Fruit fly (Drosophila melanogaster) whole organism, embryonic: ENCODE data around the gene Not10.

Experiments used
- B-H2 ChIP-seq: fragments of 200-800 bp; sonication (Bioruptor generic); optimal IDR thresholded peaks from 2 replicates; lab custom pipeline; 2018; ENCODE audit warnings: missing biosample characterization, mild to moderate bottlenecking, missing genetic modification characterization
- Bteb2 ChIP-seq: fragments of 200-800 bp; sonication (Bioruptor generic); optimal IDR thresholded peaks from 2 replicates; lab custom pipeline; 2016; ENCODE audit warnings: missing biosample characterization, missing genetic modification characterization
- CG10209 ChIP-seq: fragments of 200-800 bp; sonication (Bioruptor generic); optimal IDR thresholded peaks from 3 replicates; lab custom pipeline; 2017; ENCODE audit warnings: missing biosample characterization, mild to moderate bottlenecking, missing genetic modification characterization, missing genetic modification reagents
- CG10654 ChIP-seq: fragments of 200-800 bp; sonication (Bioruptor generic); optimal IDR thresholded peaks from 2 replicates; lab custom pipeline; 2016; ENCODE audit warnings: missing biosample characterization, missing genetic modification characterization
- CG12155 ChIP-seq: fragments of 200-800 bp; sonication (Bioruptor generic); optimal IDR thresholded peaks from 3 replicates; lab custom pipeline; 2016; ENCODE audit warnings: missing biosample characterization, missing genetic modification characterization
- CG12942 ChIP-seq: fragments of 200-800 bp; sonication (Bioruptor generic); optimal IDR thresholded peaks from 3 replicates; lab custom pipeline; 2016; ENCODE audit warnings: missing biosample characterization, missing genetic modification characterization
- CG14441 ChIP-seq: fragments of 200-800 bp; sonication (Bioruptor generic); IDR thresholded peaks from 2 replicates; pipeline ENCODE4 v1.3.6; 2022; ENCODE audit warnings: missing biosample characterization, missing genetic modification characterization
- CG18011 ChIP-seq: fragments of 200-800 bp; sonication (Bioruptor generic); optimal IDR thresholded peaks from 2 replicates; lab custom pipeline; 2017; ENCODE audit warnings: missing biosample characterization, missing genetic modification characterization, mild to moderate bottlenecking, moderate library complexity, missing genotype
- CG18619 ChIP-seq: fragments of 200-800 bp; sonication (Bioruptor generic); optimal IDR thresholded peaks from 3 replicates; lab custom pipeline; 2017; ENCODE audit warnings: missing biosample characterization, mild to moderate bottlenecking, missing genetic modification characterization
- CG32772 ChIP-seq: fragments of 200-800 bp; sonication (Bioruptor generic); IDR thresholded peaks from 2 replicates; pipeline ENCODE4 v1.3.6; 2022; ENCODE audit warnings: missing biosample characterization, missing genetic modification characterization
- CG4707 ChIP-seq: fragments of 200-800 bp; sonication (Bioruptor generic); optimal IDR thresholded peaks from 2 replicates; lab custom pipeline; 2018; ENCODE audit warnings: missing biosample characterization, mild to moderate bottlenecking, missing genetic modification characterization, moderate library complexity
- CG4730 ChIP-seq: fragments of 200-800 bp; sonication (Bioruptor generic); IDR thresholded peaks from 2 replicates; pipeline ENCODE4 v1.3.6; 2022; ENCODE audit warnings: missing biosample characterization, missing genetic modification characterization
- CG6175 ChIP-seq: fragments of 200-800 bp; sonication (Bioruptor generic); IDR thresholded peaks from 3 replicates; pipeline ENCODE4 v1.3.6; 2022; ENCODE audit warnings: missing biosample characterization, missing genetic modification characterization
- CG6254 ChIP-seq: fragments of 200-800 bp; sonication (Bioruptor generic); optimal IDR thresholded peaks from 3 replicates; lab custom pipeline; 2017; ENCODE audit warnings: mild to moderate bottlenecking, missing biosample characterization, missing genetic modification reagents, missing genetic modification characterization
- CG6765 ChIP-seq: fragments of 200-800 bp; sonication (Bioruptor generic); optimal IDR thresholded peaks from 3 replicates; lab custom pipeline; 2017; ENCODE audit warnings: missing biosample characterization, mild to moderate bottlenecking, missing genetic modification characterization
- CG9817 ChIP-seq: fragments of 200-800 bp; sonication (Bioruptor generic); optimal IDR thresholded peaks from 2 replicates; lab custom pipeline; 2018; ENCODE audit warnings: missing biosample characterization, mild to moderate bottlenecking, missing genetic modification characterization, moderate library complexity
- Eip74EF ChIP-seq, 2 experiments: fragments of 200-800 bp in 1 of 2; fragments of >200 bp in 1 of 2; sonication (Bioruptor generic) in 1 of 2; optimal IDR thresholded peaks; 2 replicates each; lab custom pipeline; 2017 to 2019; ENCODE audit warnings: missing biosample characterization in 2 of 2, missing genetic modification characterization in 2 of 2, mild to moderate bottlenecking in 1 of 2, moderate library complexity in 1 of 2
- HLH3B ChIP-seq: fragments of 200-800 bp; sonication (Bioruptor generic); IDR thresholded peaks from 2 replicates; pipeline ENCODE4 v1.3.6; 2022; ENCODE audit warnings: missing biosample characterization, missing genetic modification characterization
- Hey ChIP-seq: fragments of 200-800 bp; sonication (Bioruptor generic); optimal IDR thresholded peaks from 3 replicates; lab custom pipeline; 2018; ENCODE audit warnings: missing biosample characterization, mild to moderate bottlenecking, missing genetic modification characterization
- Hmx ChIP-seq: fragments of 200-800 bp; sonication (Bioruptor generic); optimal IDR thresholded peaks from 2 replicates; lab custom pipeline; 2016; ENCODE audit warnings: missing biosample characterization, missing genetic modification characterization
- MTF-1 ChIP-seq: fragments of 200-800 bp; sonication (Bioruptor generic); optimal IDR thresholded peaks from 2 replicates; lab custom pipeline; 2018; ENCODE audit warnings: missing biosample characterization, mild to moderate bottlenecking, missing genetic modification characterization, borderline replicate concordance
- NC2α ChIP-seq: fragments of 200-800 bp; sonication (Bioruptor generic); optimal IDR thresholded peaks from 2 replicates; lab custom pipeline; 2016; ENCODE audit warnings: missing biosample characterization, missing genetic modification characterization
- NC2β ChIP-seq: fragments of 200-800 bp; sonication (Bioruptor generic); optimal IDR thresholded peaks from 2 replicates; lab custom pipeline; 2016; ENCODE audit warnings: missing biosample characterization, missing genetic modification characterization
- ac ChIP-seq: fragments of 200-800 bp; sonication (Bioruptor generic); optimal IDR thresholded peaks from 3 replicates; lab custom pipeline; 2017; ENCODE audit warnings: missing biosample characterization, mild to moderate bottlenecking, missing genetic modification characterization
- ap ChIP-seq: fragments of 200-800 bp; sonication (Bioruptor generic); IDR thresholded peaks from 2 replicates; pipeline ENCODE4 v1.3.6; 2022; ENCODE audit warnings: missing biosample characterization, missing genetic modification characterization
- bcd ChIP-seq: fragments of 200-800 bp; sonication (Bioruptor generic); optimal IDR thresholded peaks from 2 replicates; lab custom pipeline; 2017; ENCODE audit warnings: missing biosample characterization, mild to moderate bottlenecking, missing genetic modification characterization
- chn ChIP-seq: fragments of 200-800 bp; sonication (Bioruptor generic); optimal IDR thresholded peaks from 2 replicates; lab custom pipeline; 2016; ENCODE audit warnings: missing biosample characterization, missing genetic modification characterization
- dati ChIP-seq: fragments of 200-800 bp; sonication (Bioruptor generic); IDR thresholded peaks from 2 replicates; pipeline ENCODE4 v1.3.6; 2022; ENCODE audit warnings: missing biosample characterization, missing genetic modification characterization
- dmrt99B ChIP-seq: fragments of 200-800 bp; sonication (Bioruptor generic); optimal IDR thresholded peaks from 2 replicates; lab custom pipeline; 2018; ENCODE audit warnings: missing biosample characterization, mild to moderate bottlenecking, missing genetic modification characterization, moderate library complexity
- esg ChIP-seq: fragments of 200-800 bp; sonication (Bioruptor generic); conservative IDR thresholded peaks from 2 replicates; pipeline ENCODE4 v1.3.6; 2022; ENCODE audit warnings: missing biosample characterization, missing genetic modification characterization
- exex ChIP-seq: fragments of 200-800 bp; sonication (Bioruptor generic); optimal IDR thresholded peaks from 4 replicates; lab custom pipeline; 2018; ENCODE audit warnings: missing biosample characterization, mild to moderate bottlenecking, missing genetic modification characterization, moderate library complexity
- fd3F ChIP-seq: fragments of 200-800 bp; sonication (Bioruptor generic); optimal IDR thresholded peaks from 2 replicates; lab custom pipeline; 2018; ENCODE audit warnings: missing biosample characterization, mild to moderate bottlenecking, missing genetic modification characterization, moderate library complexity
- fd96Cb ChIP-seq: fragments of 200-800 bp; sonication (Bioruptor generic); optimal IDR thresholded peaks from 2 replicates; lab custom pipeline; 2018; ENCODE audit warnings: missing biosample characterization, mild to moderate bottlenecking, missing genetic modification characterization, moderate library complexity
- gcm2 ChIP-seq: fragments of 200-800 bp; sonication (Bioruptor generic); optimal IDR thresholded peaks from 2 replicates; lab custom pipeline; 2016; ENCODE audit warnings: missing biosample characterization, missing genetic modification characterization
- gt ChIP-seq: fragments of 200-800 bp; sonication (Bioruptor generic); IDR thresholded peaks from 2 replicates; pipeline ENCODE4 v1.3.6; 2022; ENCODE audit warnings: missing biosample characterization, missing genetic modification characterization
- lab ChIP-seq: fragments of 200-800 bp; sonication (Bioruptor generic); optimal IDR thresholded peaks from 3 replicates; lab custom pipeline; 2017; ENCODE audit warnings: missing biosample characterization, missing genetic modification characterization, mild to moderate bottlenecking, moderate library complexity, missing genetic modification reagents
- mirr ChIP-seq: fragments of 200-800 bp; sonication (Bioruptor generic); optimal IDR thresholded peaks from 3 replicates; lab custom pipeline; 2018; ENCODE audit warnings: missing biosample characterization, mild to moderate bottlenecking, missing genetic modification characterization
- p53 ChIP-seq: fragments of 200-800 bp; sonication (Bioruptor generic); optimal IDR thresholded peaks from 2 replicates; lab custom pipeline; 2016; ENCODE audit warnings: missing biosample characterization, missing genetic modification characterization
- pros ChIP-seq: fragments of 200-800 bp; sonication (Bioruptor generic); optimal IDR thresholded peaks from 3 replicates; lab custom pipeline; 2019; ENCODE audit warnings: missing biosample characterization, mild to moderate bottlenecking, missing genetic modification characterization, moderate library complexity
- run ChIP-seq: fragments of 200-800 bp; sonication (Bioruptor generic); optimal IDR thresholded peaks from 3 replicates; lab custom pipeline; 2018; ENCODE audit warnings: missing biosample characterization, mild to moderate bottlenecking, missing genetic modification characterization
- salm ChIP-seq: fragments of 200-800 bp; sonication (Bioruptor generic); optimal IDR thresholded peaks from 2 replicates; lab custom pipeline; 2018; ENCODE audit warnings: missing biosample characterization, mild to moderate bottlenecking, missing genetic modification characterization
- schlank ChIP-seq: fragments of 200-800 bp; sonication (Bioruptor generic); optimal IDR thresholded peaks from 2 replicates; lab custom pipeline; 2018; ENCODE audit warnings: missing biosample characterization, mild to moderate bottlenecking, missing genetic modification characterization
- slbo ChIP-seq: fragments of 200-800 bp; sonication (Bioruptor generic); IDR thresholded peaks from 2 replicates; pipeline ENCODE4 v1.3.6; 2022; ENCODE audit warnings: missing biosample characterization, missing genetic modification characterization
- tll ChIP-seq, 2 experiments: fragments of 200-800 bp in 1 of 2; fragments of >200 bp in 1 of 2; sonication (Bioruptor generic) in 1 of 2; optimal IDR thresholded peaks; 2 replicates each; lab custom pipeline; 2017 to 2019; ENCODE audit warnings: missing biosample characterization in 2 of 2, missing genetic modification characterization in 2 of 2, mild to moderate bottlenecking in 1 of 2, moderate library complexity in 1 of 2
- trh ChIP-seq: fragments of 200-800 bp; sonication (Bioruptor generic); optimal IDR thresholded peaks from 2 replicates; lab custom pipeline; 2016; ENCODE audit warnings: missing biosample characterization, missing genetic modification characterization
- unc-4 ChIP-seq: fragments of 200-800 bp; sonication (Bioruptor generic); IDR thresholded peaks from 2 replicates; pipeline ENCODE4 v1.3.6; 2022; ENCODE audit warnings: missing biosample characterization, missing genetic modification characterization; ENCODE audit not compliant: partially characterized antibody
- wek ChIP-seq: fragments of 200-800 bp; sonication (Bioruptor generic); optimal IDR thresholded peaks from 3 replicates; lab custom pipeline; 2018; ENCODE audit warnings: missing biosample characterization, mild to moderate bottlenecking, missing genetic modification characterization, moderate library complexity
- z ChIP-seq: fragments of 200-800 bp; sonication (Bioruptor generic); IDR thresholded peaks from 3 replicates; pipeline ENCODE4 v1.3.6; 2022; ENCODE audit warnings: missing biosample characterization, missing genetic modification characterization

Gene Not10

DNA sequence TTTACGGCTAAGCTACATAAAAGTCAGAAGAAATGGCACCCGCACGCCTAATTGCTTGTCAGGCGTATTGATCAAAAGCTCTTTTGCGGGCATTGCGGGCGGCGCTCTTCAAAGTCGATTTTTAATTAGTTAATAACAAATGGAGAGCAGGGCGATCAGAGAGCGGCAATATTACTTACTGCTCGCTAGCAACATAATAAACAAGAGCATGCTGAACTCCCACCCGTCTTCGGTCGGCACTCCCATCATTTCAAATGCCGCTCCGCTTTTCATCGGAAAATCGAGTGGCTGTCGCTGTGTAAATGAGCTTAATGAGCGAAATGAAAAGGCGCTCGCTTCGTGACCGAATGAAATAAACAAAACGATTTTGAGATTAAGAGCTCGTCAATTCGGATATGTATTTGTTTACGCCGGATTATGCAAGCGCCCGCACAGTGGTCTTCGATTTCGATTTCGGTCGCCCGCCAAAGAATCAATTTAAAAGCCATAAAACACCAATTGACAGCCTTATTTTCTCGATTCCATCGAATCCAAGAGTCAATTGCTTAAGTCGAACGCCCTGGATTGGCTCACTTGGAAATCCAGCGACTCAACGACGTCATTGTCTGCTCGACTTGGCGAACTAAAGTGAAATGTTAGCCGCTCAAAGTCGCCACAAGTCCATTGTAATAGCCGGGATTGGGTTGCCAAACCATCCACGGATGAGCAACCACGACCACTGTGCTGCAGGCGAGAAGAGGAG is 23.2 kb downstream of the Not10 start (continued):
- peak; percentile 84 for TF ChIP-seq z (GFP tag; lab: Robert Waterston, UW)
- peak; percentile 48 for TF ChIP-seq trh (GFP tag; lab: Kevin White, UChicago)
- peak in 1 of 2 experiments; percentile 82 for TF ChIP-seq Eip74EF (GFP tag; optimal IDR thresholded peaks at IDR 0.05; lab: Kevin White, UChicago)
- TF ChIP-seq pros (GFP tag; lab: Kevin White, UChicago): no peak
- TF ChIP-seq CG32772 (GFP tag; lab: Robert Waterston, UW): peak; percentile 63
- peak; percentile 37 for TF ChIP-seq wek (GFP tag; lab: Kevin White, UChicago)
- peak; percentile 73 for TF ChIP-seq CG4730 (GFP tag; lab: Robert Waterston, UW)
- TF ChIP-seq gt (GFP tag; lab: Robert Waterston, UW): peak; percentile 72
- peak; percentile 26 for TF ChIP-seq schlank (tag; lab: Kevin White, UChicago)
- peak; percentile 42 for TF ChIP-seq Bteb2
- TF ChIP-seq CG6175: peak; percentile 8; the same call in 1 of the 3 replicates
- peak; percentile 89 for TF ChIP-seq esg (GFP tag; lab: Robert Waterston, UW)
- TF ChIP-seq bcd (GFP tag; lab: Kevin White, UChicago): peak; percentile 85
- peak; percentile 69 for TF ChIP-seq CG4707 (GFP tag; lab: Kevin White, UChicago)
- TF ChIP-seq fd96Cb (tag; lab: Kevin White, UChicago): peak; percentile 84
- TF ChIP-seq run (tag; lab: Kevin White, UChicago): peak; percentile 76
- peak; percentile 44 for TF ChIP-seq p53 (GFP tag; lab: Kevin White, UChicago)
- peak; percentile 60 for TF ChIP-seq CG18011 (GFP tag; lab: Kevin White, UChicago)
- peak; percentile 86 for TF ChIP-seq CG10209 (GFP tag; lab: Kevin White, UChicago)
- TF ChIP-seq Hmx (GFP tag; lab: Kevin White, UChicago): no peak
- no peak for TF ChIP-seq ac
- no peak for TF ChIP-seq Hey (tag; lab: Kevin White, UChicago)
- peak; percentile 57 for TF ChIP-seq CG12155 (GFP tag; lab: Kevin White, UChicago)
- TF ChIP-seq exex (tag; lab: Kevin White, UChicago): peak; percentile 34
- TF ChIP-seq dati (GFP tag; lab: Robert Waterston, UW): peak; percentile 55; the same call in 1 of the 2 replicates
- peak; percentile 94 for TF ChIP-seq dmrt99B
- TF ChIP-seq CG18619: peak; percentile 82
- TF ChIP-seq CG9817 (tag; lab: Kevin White, UChicago): peak; percentile 78
- TF ChIP-seq CG12942 (GFP tag; lab: Kevin White, UChicago): peak; percentile 83
- peak; percentile 82 for TF ChIP-seq slbo (GFP tag; lab: Robert Waterston, UW)
- no peak for TF ChIP-seq MTF-1
- peak; percentile 4 for TF ChIP-seq CG6765 (GFP tag; lab: Kevin White, UChicago)
- TF ChIP-seq fd3F (GFP tag; lab: Kevin White, UChicago): peak; percentile 76
- peak; percentile 78 for TF ChIP-seq ap (GFP tag; lab: Robert Waterston, UW)
- TF ChIP-seq CG14441: peak; percentile 87
- peak; percentile 66 for TF ChIP-seq NC2β (GFP tag; lab: Kevin White, UChicago)
- peak; percentile 75 for TF ChIP-seq NC2α (GFP tag; lab: Kevin White, UChicago)
- peak; percentile 81 for TF ChIP-seq CG10654 (GFP tag; lab: Kevin White, UChicago)
- TF ChIP-seq CG6254 (GFP tag; lab: Kevin White, UChicago): peak; percentile 65
- TF ChIP-seq HLH3B: peak; percentile 79
- TF ChIP-seq lab (GFP tag; lab: Kevin White, UChicago): peak; percentile 81
- TF ChIP-seq mirr: no peak
- TF ChIP-seq chn: peak; percentile 79
- peak; percentile 72 for TF ChIP-seq salm
- TF ChIP-seq B-H2: no peak
- no peak for TF ChIP-seq unc-4 (GFP tag; lab: Robert Waterston, UW)
- TF ChIP-seq gcm2 (GFP tag; lab: Kevin White, UChicago): peak; percentile 56
- no peak for TF ChIP-seq tll (GFP tag; optimal IDR thresholded peaks at IDR 0.05; lab: Kevin White, UChicago)
